Worm (Caenorhabditis elegans): ENCODE results near the gene ssp-33.

Gene ssp-33

ce11 chrV:14687106-14687964 is 23.8 kb upstream of the ssp-33 start:
- TF ChIP-seq skn-1 (tag; optimal IDR thresholded peaks at IDR 0.05) (peak; percentile 21), ztf-4 (tag; optimal IDR thresholded peaks at IDR 0.05) (peak; percentile 16), lin-11 (tag; optimal IDR thresholded peaks at IDR 0.05) (peak; percentile 56), mbf-1 (tag; optimal IDR thresholded peaks at IDR 0.05) (no peak), ama-1 (optimal IDR thresholded peaks at IDR 0.05) (peak; percentile 60), C34F6.9 (tag; optimal IDR thresholded peaks at IDR 0.05) (no peak)

ce11 chrV:14688097-14688912 is 22.9 kb upstream of the ssp-33 start, which contains the start of gene C47E8.11:
Gene C47E8.11 (plus strand): TSS chrV:14688616.
- TF ChIP-seq blmp-1 (tag; optimal IDR thresholded peaks at IDR 0.05; ENCODE audit: insufficient read depth) (no peak), snpc-4 (tag; optimal IDR thresholded peaks at IDR 0.05) (peak; percentile 44), mab-5 (tag; optimal IDR thresholded peaks at IDR 0.05) (no peak), R02D3.7 (tag; optimal IDR thresholded peaks at IDR 0.05) (no peak), mdl-1 (tag; optimal IDR thresholded peaks at IDR 0.05) (no peak), unc-62 (GFP tag; optimal IDR thresholded peaks at IDR 0.05) (no peak), lin-11 (tag; optimal IDR thresholded peaks at IDR 0.05) (no peak), ama-1 (optimal IDR thresholded peaks at IDR 0.05) (peak; percentile 98), sem-4 (tag; optimal IDR thresholded peaks at IDR 0.05) (peak; percentile 31), skn-1 (tag; optimal IDR thresholded peaks at IDR 0.05) (peak; percentile 93), elt-3 (tag; optimal IDR thresholded peaks at IDR 0.05) (no peak), gmeb-1 (tag; optimal IDR thresholded peaks at IDR 0.05) (peak; percentile 53), nhr-237 (tag; optimal IDR thresholded peaks at IDR 0.05) (no peak), egl-27 (tag; optimal IDR thresholded peaks at IDR 0.05) (no peak), nhr-129 (tag; optimal IDR thresholded peaks at IDR 0.05) (peak; percentile 65), nhr-23 (tag; optimal IDR thresholded peaks at IDR 0.05) (no peak), zag-1 (tag; optimal IDR thresholded peaks at IDR 0.05) (no peak), ztf-4 (tag; optimal IDR thresholded peaks at IDR 0.05) (peak; percentile 92), unc-55 (GFP tag; optimal IDR thresholded peaks at IDR 0.05) (peak; percentile 6), dmd-4 (tag; optimal IDR thresholded peaks at IDR 0.05) (no peak), crh-2 (tag; optimal IDR thresholded peaks at IDR 0.05) (peak; percentile 76), Y55F3AM.14 (GFP tag; optimal IDR thresholded peaks at IDR 0.05) (no peak), elt-1 (tag; optimal IDR thresholded peaks at IDR 0.05) (no peak), ztf-1 (GFP tag; conservative IDR thresholded peaks at IDR 0.05) (no peak), F13H6.1 (tag; optimal IDR thresholded peaks at IDR 0.05) (peak; percentile 54), lin-39 (tag; optimal IDR thresholded peaks at IDR 0.05) (no peak), lin-13 (GFP tag; optimal IDR thresholded peaks at IDR 0.05) (peak; percentile 63), sma-3 (GFP tag; optimal IDR thresholded peaks at IDR 0.05) (peak; percentile 23), peb-1 (tag; optimal IDR thresholded peaks at IDR 0.05) (no peak), ceh-16 (tag; optimal IDR thresholded peaks at IDR 0.05) (no peak), ceh-82 (tag; optimal IDR thresholded peaks at IDR 0.05) (no peak), nhr-25 (tag; optimal IDR thresholded peaks at IDR 0.05) (peak; percentile 14), fos-1 (tag; optimal IDR thresholded peaks at IDR 0.05) (no peak), lsy-2 (tag; optimal IDR thresholded peaks at IDR 0.05) (peak; percentile 6 to 76), sma-9 (GFP tag; optimal IDR thresholded peaks at IDR 0.05) (peak; percentile 44), sma-9 (tag; optimal IDR thresholded peaks at IDR 0.05) (no peak), nhr-12 (tag; optimal IDR thresholded peaks at IDR 0.05) (peak; percentile 18), alr-1 (tag; optimal IDR thresholded peaks at IDR 0.05) (no peak), C34F6.9 (tag; optimal IDR thresholded peaks at IDR 0.05) (peak; percentile 61)
